Worm (Caenorhabditis elegans): Measurements from ENCODE around the gene C09B9.4.

- TF ChIP-seq flt-1 (GFP tag; IDR thresholded peaks at IDR 0.05) (no peak), cog-1 (tag; optimal IDR thresholded peaks at IDR 0.05) (no peak), tab-1 (GFP tag; IDR thresholded peaks at IDR 0.05) (no peak), ztf-23 (GFP tag; IDR thresholded peaks at IDR 0.05) (no peak), ztf-29 (GFP tag; IDR thresholded peaks at IDR 0.05) (no peak)
Measured at ce11 chrIV:4995842-4996241, 37.3 kb downstream of the C09B9.4 start, which contains the start of gene ssq-2.
